Fruit fly (Drosophila melanogaster): ENCODE data around the gene Tsp66E.

Tsp66E gene

DNA sequence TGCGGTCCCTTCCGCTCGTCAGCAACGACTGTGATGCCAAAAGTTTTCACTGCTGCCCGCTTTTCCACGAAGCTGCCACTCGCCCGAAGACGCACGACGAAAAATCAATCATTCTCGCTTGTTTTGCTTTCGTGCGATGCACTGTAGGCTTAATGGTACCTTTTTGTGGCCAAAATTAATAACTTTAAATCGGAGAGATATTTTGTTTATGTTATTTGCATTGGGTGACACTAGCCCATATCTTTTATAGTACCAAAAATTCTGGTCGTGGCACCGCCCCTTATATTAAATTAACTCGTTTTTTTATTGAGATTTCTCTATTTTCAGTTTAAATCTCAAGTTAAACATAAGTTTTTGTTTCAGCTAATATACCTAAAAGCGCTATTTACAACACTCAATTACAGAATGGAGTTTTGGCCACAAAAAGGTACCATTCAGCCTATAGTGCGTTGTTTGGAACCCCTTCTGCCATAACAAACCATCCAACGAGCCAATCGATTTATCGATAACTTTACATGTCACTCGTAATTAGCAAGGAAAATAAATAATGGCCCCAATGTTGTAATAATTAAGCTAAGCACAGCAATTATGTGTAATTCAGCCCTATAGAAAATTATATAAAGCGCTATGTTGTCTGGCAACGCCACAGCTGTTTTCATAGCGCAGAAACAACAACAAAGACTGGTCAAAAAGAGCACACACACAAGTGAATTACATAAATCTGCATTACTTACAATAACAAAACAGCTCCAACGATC lies 41.1 kb downstream of the Tsp66E start (continued):
- no peak for TF ChIP-seq wdn (GFP tag; IDR thresholded peaks at IDR 0.05)
- peak; percentile 76 for TF ChIP-seq grau (tag; optimal IDR thresholded peaks at IDR 0.05)
- 0 out of 2 replicates have a peak, but pooled peaks have one; percentile 26 for TF ChIP-seq Ada2b (GFP tag; IDR thresholded peaks at IDR 0.05)
- TF ChIP-seq CG10209 (GFP tag; optimal IDR thresholded peaks at IDR 0.05), result peak; percentile 62
- peak; percentile 40 for TF ChIP-seq CG15601 (tag; optimal IDR thresholded peaks at IDR 0.05)
- TF ChIP-seq zfh1 (GFP tag; IDR thresholded peaks at IDR 0.05), result no peak
- peak; percentile 21 for TF ChIP-seq pzg (GFP tag; optimal IDR thresholded peaks at IDR 0.05)
- peak; percentile 36 for TF ChIP-seq CG7786 (GFP tag; optimal IDR thresholded peaks at IDR 0.05)
- peak; percentile 96 for TF ChIP-seq CG4707 (GFP tag; optimal IDR thresholded peaks at IDR 0.05)
- TF ChIP-seq CG10321 (GFP tag; IDR thresholded peaks at IDR 0.05), result no peak
- no peak for TF ChIP-seq her (GFP tag; optimal IDR thresholded peaks at IDR 0.05)
- peak; percentile 55 for TF ChIP-seq maf-S (GFP tag; optimal IDR thresholded peaks at IDR 0.05)
- peak; percentile 79 for TF ChIP-seq dmrt99B (tag; optimal IDR thresholded peaks at IDR 0.05)
- peak; percentile 39 for TF ChIP-seq CG6654 (GFP tag; optimal IDR thresholded peaks at IDR 0.05)
- TF ChIP-seq Lpt (GFP tag; optimal IDR thresholded peaks at IDR 0.05), result no peak
- TF ChIP-seq CG31224 (GFP tag; IDR thresholded peaks at IDR 0.05), result peak; percentile 34; the same call in 1 of the 2 replicates
- peak; percentile 30 for TF ChIP-seq tap (tag; optimal IDR thresholded peaks at IDR 0.05)
- TF ChIP-seq CG7987 (GFP tag; optimal IDR thresholded peaks at IDR 0.05), result peak; percentile 11
- peak; percentile 5 for TF ChIP-seq CG12769 (tag; optimal IDR thresholded peaks at IDR 0.05)
- TF ChIP-seq CG10431 (GFP tag; optimal IDR thresholded peaks at IDR 0.05), result peak; percentile 24
- peak; percentile 82 for TF ChIP-seq bcd (GFP tag; optimal IDR thresholded peaks at IDR 0.05)
- peak; percentile 46 for TF ChIP-seq CG12071 (GFP tag; optimal IDR thresholded peaks at IDR 0.05)
- peak; percentile 2 for TF ChIP-seq chn (GFP tag; optimal IDR thresholded peaks at IDR 0.05)
- TF ChIP-seq CG7928 (GFP tag; optimal IDR thresholded peaks at IDR 0.05), result peak; percentile 2
- peak; percentile 82 for TF ChIP-seq CoRest (tag; optimal IDR thresholded peaks at IDR 0.05)
- TF ChIP-seq Vsx1 (GFP tag; optimal IDR thresholded peaks at IDR 0.05), result peak; percentile 80
- peak; percentile 9 for TF ChIP-seq CG30431 (GFP tag; optimal IDR thresholded peaks at IDR 0.05)
- no peak for TF ChIP-seq cg (GFP tag; optimal IDR thresholded peaks at IDR 0.05)
- TF ChIP-seq CG8281 (tag; optimal IDR thresholded peaks at IDR 0.05), result peak; percentile 42
- peak; percentile 59 for TF ChIP-seq fd3F (GFP tag; optimal IDR thresholded peaks at IDR 0.05)
- no peak for TF ChIP-seq CG15073 (GFP tag; optimal IDR thresholded peaks at IDR 0.05)
- peak; percentile 72 for TF ChIP-seq dysf (GFP tag; IDR thresholded peaks at IDR 0.05)
- no peak for TF ChIP-seq HLH54F (GFP tag; optimal IDR thresholded peaks at IDR 0.05)
- TF ChIP-seq CG11504 (tag; optimal IDR thresholded peaks at IDR 0.05), result peak; percentile 80
- no peak for TF ChIP-seq CG13123 (GFP tag; optimal IDR thresholded peaks at IDR 0.05)
- no peak for TF ChIP-seq Aef1 (GFP tag; IDR thresholded peaks at IDR 0.05)
- TF ChIP-seq CG4404 (GFP tag; IDR thresholded peaks at IDR 0.05), result no peak
- TF ChIP-seq CG2202 (tag; optimal IDR thresholded peaks at IDR 0.05), result peak; percentile 9
- TF ChIP-seq D19A (tag; optimal IDR thresholded peaks at IDR 0.05), result peak; percentile 75
- no peak for TF ChIP-seq CG17802 (tag; optimal IDR thresholded peaks at IDR 0.05)
- peak; percentile 34 for TF ChIP-seq CG8359 (GFP tag; optimal IDR thresholded peaks at IDR 0.05; ENCODE audit: borderline replicate concordance)
- TF ChIP-seq sd (tag; optimal IDR thresholded peaks at IDR 0.05), result no peak
- TF ChIP-seq CG9727 (GFP tag; optimal IDR thresholded peaks at IDR 0.05), result peak; percentile 63
- no peak for TF ChIP-seq ssp (GFP tag; IDR thresholded peaks at IDR 0.05)
- TF ChIP-seq dpn (GFP tag; optimal IDR thresholded peaks at IDR 0.05), result peak; percentile 41 to 57
- TF ChIP-seq gfzf (GFP tag; optimal IDR thresholded peaks at IDR 0.05), result no peak
- TF ChIP-seq CG31441 (GFP tag; IDR thresholded peaks at IDR 0.05), result peak; percentile 84
- TF ChIP-seq CG1647 (GFP tag; optimal IDR thresholded peaks at IDR 0.05), result no peak
- TF ChIP-seq slp2 (GFP tag; optimal IDR thresholded peaks at IDR 0.05), result peak; percentile 19
